Worm (Caenorhabditis elegans) whole organism, L4/young adult: ENCODE measurements around the gene sre-55.
"Not testable (repeated sequence)": the region's sequence is repeated elsewhere in the genome, so short reads cannot be mapped to it uniquely, and the experiment has no call there.

Source experiments
- W03F9.2 ChIP-seq: fragments of 150-350 bp; optimal IDR thresholded peaks from 2 replicates; lab custom pipeline; 2014; ENCODE audit warnings: missing biosample characterization, missing genetic modification characterization
- dao-5 ChIP-seq: sonication (generic microtip); optimal IDR thresholded peaks from 2 replicates; lab custom pipeline; 2016; ENCODE audit warnings: missing genotype, missing genetic modification characterization, moderate library complexity, missing compliant biosample characterization
- him-1 ChIP-seq: sonication (generic microtip); optimal IDR thresholded peaks from 2 replicates; lab custom pipeline; 2016; ENCODE audit warnings: missing genotype, missing genetic modification reagents, missing genetic modification characterization, missing compliant biosample characterization

DNA sequence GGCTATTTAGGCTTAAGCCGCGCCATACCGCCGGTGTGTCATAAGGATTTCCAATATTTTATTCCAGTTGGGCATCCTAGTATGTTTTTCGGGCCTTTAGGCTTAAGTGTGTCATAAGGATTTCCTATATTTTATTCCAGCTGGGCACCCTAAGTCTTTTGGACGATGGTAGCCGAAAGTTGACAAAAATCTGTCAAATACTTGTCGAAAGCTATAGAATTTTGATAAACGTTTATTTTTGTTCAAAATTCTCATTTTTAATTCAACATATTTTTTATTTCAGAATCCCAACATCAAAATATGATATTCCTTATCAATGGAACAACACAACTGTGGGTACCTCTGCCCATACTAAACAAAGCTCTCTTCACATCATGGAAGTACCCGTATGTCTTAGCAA lies 10.6 kb upstream of the sre-55 start, which contains the start of gene sre-49:
- TF ChIP-seq dao-5, him-1, W03F9.2 (tag; lab: Kevin White, UChicago): not testable (repeated sequence)
